Fruit fly (Drosophila melanogaster) whole organism, prepupa: ENCODE data around the gene CG9449.

Experiments used
- CG10631 ChIP-seq: fragments of 200-800 bp; sonication (Bioruptor generic); optimal IDR thresholded peaks from 2 replicates; lab custom pipeline; 2016; ENCODE audit warnings: missing biosample characterization, missing genetic modification characterization
- Hr39 ChIP-seq: fragments of 200-800 bp; sonication (Bioruptor generic); optimal IDR thresholded peaks from 2 replicates; lab custom pipeline; 2016; ENCODE audit warnings: missing biosample characterization, missing genetic modification characterization
- Hr4 ChIP-seq: fragments of 200-800 bp; sonication (Bioruptor generic); optimal IDR thresholded peaks from 3 replicates; lab custom pipeline; 2016; ENCODE audit warnings: missing biosample characterization, missing genetic modification characterization

- TF ChIP-seq Hr39 (GFP tag; lab: Kevin White, UChicago) (no peak), CG10631 (GFP tag; lab: Kevin White, UChicago) (no peak), Hr4 (GFP tag; lab: Kevin White, UChicago) (no peak)
Measured at dm6 chr3L:19486398-19486797, 11.1 kb downstream of the CG9449 start, which contains the start of gene brv1.
